Worm (Caenorhabditis elegans) whole organism, L4 larva: ENCODE measurements around the gene B0361.9.
A peak's percentile ranks its signal among the peaks of the same experiment; 100 is the strongest.

Experiments used
- D1046.2 ChIP-seq: fragments of 200-800 bp; sonication (Bioruptor generic); IDR thresholded peaks from 2 replicates; pipeline ENCODE4 v1.3.6; 2022; ENCODE audit warnings: missing genetic modification characterization, missing compliant biosample characterization
- F26F4.8 ChIP-seq: fragments of 200-800 bp; sonication (Bioruptor generic); conservative IDR thresholded peaks from 2 replicates; pipeline ENCODE4 v1.3.6; 2022; ENCODE audit warnings: missing genetic modification characterization, missing compliant biosample characterization
- F37D6.2 ChIP-seq: sonication (generic microtip); optimal IDR thresholded peaks from 2 replicates; lab custom pipeline; 2016; ENCODE audit warnings: mild to moderate bottlenecking, missing genetic modification characterization, missing compliant biosample characterization
- T20F7.1 ChIP-seq: fragments of 200-800 bp; sonication (Bioruptor generic); optimal IDR thresholded peaks from 2 replicates; lab custom pipeline; 2018; ENCODE audit warnings: mild to moderate bottlenecking, missing genetic modification characterization, missing compliant biosample characterization
- Y48G9A.11 ChIP-seq: fragments of 200-800 bp; sonication (Bioruptor generic); IDR thresholded peaks from 2 replicates; pipeline ENCODE4 v1.3.6; 2022; ENCODE audit warnings: missing genetic modification reagents, missing genetic modification characterization, missing compliant biosample characterization
- Y75B8A.6 ChIP-seq: fragments of 200-800 bp; sonication (Bioruptor generic); IDR thresholded peaks from 2 replicates; pipeline ENCODE4 v1.3.6; 2022; ENCODE audit warnings: missing genetic modification reagents, missing genetic modification characterization, missing compliant biosample characterization
- aha-1 ChIP-seq: fragments of 150-350 bp; peaks from one replicate; lab custom pipeline; 2014; ENCODE audit warnings: missing biosample characterization, missing genetic modification characterization
- ceh-32 ChIP-seq: sonication (generic microtip); optimal IDR thresholded peaks from 2 replicates; lab custom pipeline; 2016; ENCODE audit warnings: mild to moderate bottlenecking, missing genetic modification characterization, missing compliant biosample characterization; ENCODE audit not compliant: poor library complexity
- ceh-44 ChIP-seq: fragments of 200-800 bp; sonication (Bioruptor generic); IDR thresholded peaks from 2 replicates; pipeline ENCODE4 v1.3.6; 2022; ENCODE audit warnings: missing genetic modification reagents, missing genetic modification characterization, missing compliant biosample characterization
- ctbp-1 ChIP-seq: fragments of 200-800 bp; sonication (Bioruptor generic); IDR thresholded peaks from 2 replicates; pipeline ENCODE4 v1.3.6; 2022; ENCODE audit warnings: missing genetic modification reagents, missing genetic modification characterization, missing compliant biosample characterization
- daf-16 ChIP-seq, 3 experiments: sonication (generic microtip); optimal IDR thresholded peaks; 2 replicates each; lab custom pipeline; 2016 to 2017; ENCODE audit warnings: missing genetic modification characterization in 3 of 3, missing genetic modification reagents in 3 of 3, mild to moderate bottlenecking in 2 of 3, missing compliant biosample characterization in 2 of 3, missing biosample characterization in 1 of 3, moderate library complexity in 1 of 3
- dmd-6 ChIP-seq: fragments of 200-800 bp; sonication (Bioruptor generic); IDR thresholded peaks from 2 replicates; pipeline ENCODE4 v1.3.6; 2022; ENCODE audit warnings: missing genetic modification reagents, missing genetic modification characterization, missing compliant biosample characterization
- dmd-8 ChIP-seq: fragments of 200-800 bp; sonication (Bioruptor generic); IDR thresholded peaks from 2 replicates; pipeline ENCODE4 v1.3.6; 2022; ENCODE audit warnings: missing genetic modification characterization, missing compliant biosample characterization
- duxl-1 ChIP-seq: sonication (generic microtip); optimal IDR thresholded peaks from 2 replicates; lab custom pipeline; 2016; ENCODE audit warnings: mild to moderate bottlenecking, missing genetic modification characterization, moderate library complexity, missing compliant biosample characterization; ENCODE audit not compliant: poor library complexity
- dve-1 ChIP-seq: sonication (generic microtip); optimal IDR thresholded peaks from 2 replicates; lab custom pipeline; 2017; ENCODE audit warnings: antibody characterized with exemption, mild to moderate bottlenecking, missing genetic modification characterization, missing compliant biosample characterization; ENCODE audit not compliant: insufficient read depth
- egl-27 ChIP-seq: sonication (generic microtip); optimal IDR thresholded peaks from 3 replicates; lab custom pipeline; 2017; ENCODE audit warnings: missing biosample characterization, missing genetic modification reagents, missing genetic modification characterization
- hlh-11 ChIP-seq: fragments of 200-800 bp; sonication (Bioruptor generic); optimal IDR thresholded peaks from 2 replicates; lab custom pipeline; 2018; ENCODE audit warnings: mild to moderate bottlenecking, missing genetic modification characterization, missing compliant biosample characterization
- hlh-30 ChIP-seq: sonication (generic microtip); optimal IDR thresholded peaks from 2 replicates; lab custom pipeline; 2017; ENCODE audit warnings: antibody characterized with exemption, mild to moderate bottlenecking, missing genetic modification characterization, missing compliant biosample characterization; ENCODE audit not compliant: insufficient read depth
- hmg-1.1 ChIP-seq: fragments of 200-800 bp; sonication (Bioruptor generic); IDR thresholded peaks from 2 replicates; pipeline ENCODE4 v1.3.6; 2022; ENCODE audit warnings: missing genetic modification reagents, missing genetic modification characterization, missing compliant biosample characterization
- lin-38 ChIP-seq: fragments of 200-800 bp; sonication (Bioruptor generic); IDR thresholded peaks from 2 replicates; pipeline ENCODE4 v1.3.6; 2022; ENCODE audit warnings: missing genetic modification reagents, missing genetic modification characterization, missing compliant biosample characterization
- lsy-2 ChIP-seq, 2 experiments: fragments of 150-350 bp in 1 of 2; sonication (generic microtip) in 1 of 2; optimal IDR thresholded peaks; 2 replicates each; lab custom pipeline; 2014 to 2017; ENCODE audit warnings: missing biosample characterization in 2 of 2, missing genetic modification characterization in 2 of 2
- madf-9 ChIP-seq: fragments of 200-800 bp; sonication (Bioruptor generic); conservative IDR thresholded peaks from 2 replicates; pipeline ENCODE4 v1.3.6; 2022; ENCODE audit warnings: missing genetic modification reagents, missing genetic modification characterization, missing compliant biosample characterization
- mdt-29 ChIP-seq: fragments of 200-800 bp; sonication (Bioruptor generic); IDR thresholded peaks from 2 replicates; pipeline ENCODE4 v1.3.6; 2022; ENCODE audit warnings: missing genetic modification reagents, missing genetic modification characterization, missing compliant biosample characterization
- mep-1 ChIP-seq: fragments of 150-350 bp; sonication (generic microtip); optimal IDR thresholded peaks from 3 replicates; lab custom pipeline; 2014; ENCODE audit warnings: missing biosample characterization, missing genetic modification characterization
- nhr-10 ChIP-seq: fragments of 150-350 bp; optimal IDR thresholded peaks from 2 replicates; lab custom pipeline; 2014; ENCODE audit warnings: missing biosample characterization, missing genetic modification characterization
- nhr-28 ChIP-seq: fragments of 150-350 bp; optimal IDR thresholded peaks from 2 replicates; lab custom pipeline; 2014; ENCODE audit warnings: missing biosample characterization, missing genetic modification characterization
- nhr-77 ChIP-seq: fragments of 150-350 bp; optimal IDR thresholded peaks from 2 replicates; lab custom pipeline; 2014; ENCODE audit warnings: missing biosample characterization, missing genetic modification characterization
- pha-4 ChIP-seq, 2 experiments: fragments of 150-350 bp in 1 of 2; fragments of 200-800 bp in 1 of 2; sonication (Bioruptor generic) in 1 of 2; IDR thresholded peaks in 1 of 2; optimal IDR thresholded peaks in 1 of 2; 2 replicates each; pipeline versions ENCODE4 v1.3.6 to Lab custom; 2014 to 2022; ENCODE audit warnings: missing genetic modification characterization in 2 of 2, missing genetic modification reagents in 2 of 2, missing biosample characterization in 1 of 2, missing compliant biosample characterization in 1 of 2
- php-3 ChIP-seq: fragments of 200-800 bp; sonication (Bioruptor generic); IDR thresholded peaks from 2 replicates; pipeline ENCODE4 v1.3.6; 2022; ENCODE audit warnings: missing genetic modification reagents, missing genetic modification characterization, missing compliant biosample characterization
- pqm-1 ChIP-seq: sonication (generic microtip); optimal IDR thresholded peaks from 2 replicates; lab custom pipeline; 2017; ENCODE audit warnings: missing biosample characterization, missing genetic modification characterization
- saeg-2 ChIP-seq: fragments of 200-800 bp; sonication (Bioruptor generic); IDR thresholded peaks from 2 replicates; pipeline ENCODE4 v1.3.6; 2022; ENCODE audit warnings: missing genetic modification reagents, missing genetic modification characterization, missing compliant biosample characterization
- unc-62 ChIP-seq, 3 experiments: fragments of 150-350 bp in 1 of 3; sonication (generic microtip); optimal IDR thresholded peaks in 2 of 3; peaks in 1 of 3; 1 replicate in 1 of 3; 2 replicates in 2 of 3; lab custom pipeline; 2014 to 2017; ENCODE audit warnings: missing biosample characterization in 3 of 3, missing genetic modification characterization in 3 of 3, missing genetic modification reagents in 3 of 3, missing genotype in 1 of 3
- zfp-2 ChIP-seq: sonication (generic microtip); optimal IDR thresholded peaks from 2 replicates; lab custom pipeline; 2016; ENCODE audit warnings: mild to moderate bottlenecking, missing genetic modification characterization, missing compliant biosample characterization
- zip-11 ChIP-seq: fragments of 200-800 bp; sonication (Bioruptor generic); IDR thresholded peaks from 2 replicates; pipeline ENCODE4 v1.3.6; 2022; ENCODE audit warnings: missing genetic modification characterization, missing compliant biosample characterization
- ztf-11 ChIP-seq: fragments of 150-350 bp; optimal IDR thresholded peaks from 2 replicates; lab custom pipeline; 2014; ENCODE audit warnings: missing biosample characterization, missing genetic modification characterization

The B0361.9 gene

ce11 chrIII:7322018-7322417 lies 22.6 kb upstream of the B0361.9 start:
- peak; percentile 57 for TF ChIP-seq aha-1 (tag; lab: Kevin White, UChicago)
- no peak for TF ChIP-seq pha-4 (GFP tag; IDR thresholded peaks at IDR 0.05; lab: Robert Waterston, UW)
- TF ChIP-seq pha-4 (tag; optimal IDR thresholded peaks at IDR 0.05; lab: Kevin White, UChicago), result peak; percentile 20
- TF ChIP-seq dve-1, result peak; percentile 58
- peak; percentile 12 for TF ChIP-seq hlh-11 (tag; lab: Kevin White, UChicago)
- no peak for TF ChIP-seq ceh-44 (GFP tag; lab: Robert Waterston, UW)
- no peak for TF ChIP-seq mep-1
- no peak for TF ChIP-seq Y48G9A.11 (GFP tag; lab: Robert Waterston, UW)
- peak in 1 of 2 experiments; percentile 62 for TF ChIP-seq unc-62 (GFP tag; optimal IDR thresholded peaks at IDR 0.05 in 1 of 2; lab: Kevin White, UChicago)
- no peak for TF ChIP-seq unc-62 (tag; optimal IDR thresholded peaks at IDR 0.05; lab: Kevin White, UChicago)
- TF ChIP-seq dmd-8 (GFP tag; lab: Robert Waterston, UW), result no peak
- peak; percentile 66 for TF ChIP-seq hlh-30 (tag; lab: Kevin White, UChicago)
- TF ChIP-seq php-3 (GFP tag; lab: Robert Waterston, UW), result no peak
- no peak for TF ChIP-seq hmg-1.1 (GFP tag; lab: Robert Waterston, UW)
- no peak for TF ChIP-seq daf-16 (GFP tag; optimal IDR thresholded peaks at IDR 0.05; lab: Kevin White, UChicago)
- peak; percentile 73 for TF ChIP-seq daf-16 (tag; optimal IDR thresholded peaks at IDR 0.05; lab: Kevin White, UChicago)
- TF ChIP-seq nhr-28 (tag; lab: Kevin White, UChicago), result peak; percentile 35
- no peak for TF ChIP-seq ctbp-1 (GFP tag; lab: Robert Waterston, UW)
- no peak for TF ChIP-seq saeg-2 (GFP tag; lab: Robert Waterston, UW)
- TF ChIP-seq zip-11 (GFP tag; lab: Robert Waterston, UW), result no peak
- TF ChIP-seq lin-38 (GFP tag; lab: Robert Waterston, UW), result no peak
- no peak for TF ChIP-seq F26F4.8 (GFP tag; lab: Robert Waterston, UW)
- TF ChIP-seq F37D6.2 (tag; lab: Kevin White, UChicago), result no peak
- no peak for TF ChIP-seq mdt-29 (GFP tag; lab: Robert Waterston, UW)

- TF ChIP-seq hlh-11 (tag; lab: Kevin White, UChicago) (peak; percentile 8), egl-27 (no peak), nhr-77 (tag; lab: Kevin White, UChicago) (no peak), Y48G9A.11 (GFP tag; lab: Robert Waterston, UW) (no peak), pqm-1 (tag; lab: Kevin White, UChicago) (peak; percentile 26), duxl-1 (no peak), T20F7.1 (GFP tag; lab: Kevin White, UChicago) (no peak), saeg-2 (GFP tag; lab: Robert Waterston, UW) (no peak), Y75B8A.6 (GFP tag; lab: Robert Waterston, UW) (no peak), D1046.2 (GFP tag; lab: Robert Waterston, UW) (no peak), ceh-32 (tag; lab: Kevin White, UChicago) (no peak), dmd-6 (GFP tag; lab: Robert Waterston, UW) (no peak), daf-16 (GFP tag; optimal IDR thresholded peaks at IDR 0.05; lab: Kevin White, UChicago) (no peak), daf-16 (tag; optimal IDR thresholded peaks at IDR 0.05; lab: Kevin White, UChicago) (peak; percentile 56), php-3 (GFP tag; lab: Robert Waterston, UW) (no peak)
Measured at ce11 chrIII:7319390-7319789, 20.0 kb upstream of the B0361.9 start, which contains the start of gene F56C9.8. Gene F56C9.8 (minus strand): TSS chrIII:7319509.

DNA sequence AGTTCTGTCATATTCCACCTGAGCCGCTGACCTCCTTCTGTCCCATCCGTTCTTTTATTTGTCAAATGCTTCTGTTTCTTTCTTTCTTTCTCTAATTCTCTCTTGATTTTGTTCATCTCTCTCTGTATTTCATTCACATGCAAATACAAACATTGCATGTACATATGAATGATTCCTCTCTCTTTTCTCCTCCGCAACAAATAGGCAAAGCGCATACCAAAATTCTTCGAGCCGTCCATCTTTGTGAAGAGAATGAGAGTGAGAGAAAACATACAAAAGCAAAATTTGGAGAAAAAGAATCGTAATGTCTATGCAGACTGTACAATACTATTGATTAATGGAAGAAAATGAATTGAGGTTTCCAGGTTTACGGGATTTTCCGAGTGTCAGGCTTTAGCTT lies 17.9 kb upstream of the B0361.9 start:
- TF ChIP-seq zfp-2 (tag; lab: Kevin White, UChicago) (no peak), nhr-10 (no peak), unc-62 (GFP tag; optimal IDR thresholded peaks at IDR 0.05 in 1 of 2; lab: Kevin White, UChicago) (peak in 1 of 2 experiments; percentile 53), unc-62 (tag; optimal IDR thresholded peaks at IDR 0.05; lab: Kevin White, UChicago) (no peak), php-3 (GFP tag; lab: Robert Waterston, UW) (no peak), dve-1 (peak; percentile 42), hlh-30 (tag; lab: Kevin White, UChicago) (peak; percentile 23), hlh-11 (tag; lab: Kevin White, UChicago) (peak; percentile 20), pqm-1 (tag; lab: Kevin White, UChicago) (peak; percentile 69), madf-9 (GFP tag; lab: Robert Waterston, UW) (no peak), daf-16 (GFP tag; optimal IDR thresholded peaks at IDR 0.05; lab: Kevin White, UChicago) (no peak), daf-16 (tag; optimal IDR thresholded peaks at IDR 0.05; lab: Kevin White, UChicago) (peak; percentile 45), aha-1 (tag; lab: Kevin White, UChicago) (no peak), pha-4 (GFP tag; IDR thresholded peaks at IDR 0.05; lab: Robert Waterston, UW) (no peak), pha-4 (tag; optimal IDR thresholded peaks at IDR 0.05; lab: Kevin White, UChicago) (peak; percentile 77), lsy-2 (tag; optimal IDR thresholded peaks at IDR 0.05; lab: Kevin White, UChicago) (peak in 1 of 2 experiments; percentile 15), ztf-11 (no peak)
